Worm (Caenorhabditis elegans) whole organism, mixed stage, embryonic: ENCODE data around the gene ttm-1.
A peak's percentile ranks its signal among the peaks of the same experiment; 100 is the strongest.

Source experiments
- M03D4.4 ChIP-seq: sonication (generic microtip); optimal IDR thresholded peaks from 2 replicates; lab custom pipeline; 2017; ENCODE audit warnings: mild to moderate bottlenecking, missing genetic modification characterization, missing compliant biosample characterization
- bed-3 ChIP-seq: fragments of 200-800 bp; sonication (Bioruptor generic); optimal IDR thresholded peaks from 3 replicates; lab custom pipeline; 2018; ENCODE audit warnings: mild to moderate bottlenecking, missing genetic modification characterization, moderate library complexity, missing compliant biosample characterization
- blmp-1 ChIP-seq: fragments of 150-350 bp; optimal IDR thresholded peaks from 2 replicates; lab custom pipeline; 2014; ENCODE audit warnings: missing biosample characterization, missing genetic modification characterization
- ceh-39 ChIP-seq: fragments of 150-350 bp; optimal IDR thresholded peaks from 2 replicates; lab custom pipeline; 2014; ENCODE audit warnings: missing biosample characterization, missing genetic modification characterization
- ceh-43 ChIP-seq: fragments of 200-800 bp; sonication (Bioruptor generic); optimal IDR thresholded peaks from 2 replicates; lab custom pipeline; 2018; ENCODE audit warnings: mild to moderate bottlenecking, missing genetic modification characterization, moderate library complexity, missing compliant biosample characterization
- ceh-83 ChIP-seq: fragments of 200-800 bp; sonication (Bioruptor generic); optimal IDR thresholded peaks from 2 replicates; lab custom pipeline; 2018; ENCODE audit warnings: mild to moderate bottlenecking, missing genetic modification characterization, missing compliant biosample characterization
- ces-1 ChIP-seq: fragments of 150-350 bp; optimal IDR thresholded peaks from 2 replicates; lab custom pipeline; 2014; ENCODE audit warnings: missing biosample characterization, missing genetic modification reagents, missing genetic modification characterization
- cnd-1 ChIP-seq: fragments of 200-800 bp; sonication (Bioruptor generic); optimal IDR thresholded peaks from 2 replicates; lab custom pipeline; 2018; ENCODE audit warnings: mild to moderate bottlenecking, missing genetic modification characterization, missing compliant biosample characterization
- drap-1 ChIP-seq: fragments of 200-800 bp; sonication (Bioruptor generic); optimal IDR thresholded peaks from 3 replicates; lab custom pipeline; 2018; ENCODE audit warnings: mild to moderate bottlenecking, missing genetic modification characterization, missing compliant biosample characterization
- elt-1 ChIP-seq: sonication (generic microtip); optimal IDR thresholded peaks from 2 replicates; lab custom pipeline; 2017; ENCODE audit warnings: missing genetic modification characterization, mild to moderate bottlenecking, missing compliant biosample characterization, antibody characterized with exemption, moderate library complexity, borderline replicate concordance; ENCODE audit not compliant: insufficient read depth
- elt-3 ChIP-seq: fragments of 150-350 bp; optimal IDR thresholded peaks from 2 replicates; lab custom pipeline; 2014; ENCODE audit warnings: missing biosample characterization, missing genetic modification characterization
- flh-1 ChIP-seq: fragments of 200-800 bp; sonication (Bioruptor generic); optimal IDR thresholded peaks from 2 replicates; lab custom pipeline; 2018; ENCODE audit warnings: mild to moderate bottlenecking, missing genetic modification characterization, moderate library complexity, missing compliant biosample characterization
- ham-2 ChIP-seq: fragments of 200-800 bp; sonication (Bioruptor generic); optimal IDR thresholded peaks from 2 replicates; lab custom pipeline; 2018; ENCODE audit warnings: mild to moderate bottlenecking, missing genetic modification characterization, missing compliant biosample characterization
- hlh-1 ChIP-seq: fragments of 150-350 bp; optimal IDR thresholded peaks from 2 replicates; lab custom pipeline; 2014; ENCODE audit warnings: missing biosample characterization, missing genetic modification reagents, missing genetic modification characterization
- lin-13 ChIP-seq: fragments of 150-350 bp; optimal IDR thresholded peaks from 2 replicates; lab custom pipeline; 2014; ENCODE audit warnings: missing biosample characterization, missing genetic modification characterization
- lin-32 ChIP-seq: fragments of 200-800 bp; sonication (Bioruptor generic); optimal IDR thresholded peaks from 2 replicates; lab custom pipeline; 2018; ENCODE audit warnings: mild to moderate bottlenecking, missing genetic modification characterization, missing compliant biosample characterization
- lsy-2 ChIP-seq: fragments of 150-350 bp; optimal IDR thresholded peaks from 2 replicates; lab custom pipeline; 2014; ENCODE audit warnings: missing biosample characterization, missing genetic modification characterization
- mab-5 ChIP-seq: fragments of 150-350 bp; optimal IDR thresholded peaks from 2 replicates; lab custom pipeline; 2014; ENCODE audit warnings: missing biosample characterization, missing genetic modification characterization
- mep-1 ChIP-seq: fragments of 150-350 bp; optimal IDR thresholded peaks from 2 replicates; lab custom pipeline; 2017; ENCODE audit warnings: missing biosample characterization, missing genetic modification reagents, missing genetic modification characterization, inconsistent platforms
- mls-2 ChIP-seq: sonication (generic microtip); optimal IDR thresholded peaks from 2 replicates; lab custom pipeline; 2016; ENCODE audit warnings: mild to moderate bottlenecking, missing genetic modification characterization, moderate library complexity, missing compliant biosample characterization
- nhr-12 ChIP-seq: fragments of 150-350 bp; optimal IDR thresholded peaks from 2 replicates; lab custom pipeline; 2014; ENCODE audit warnings: missing biosample characterization, missing genetic modification characterization
- nhr-2 ChIP-seq: fragments of 150-350 bp; optimal IDR thresholded peaks from 2 replicates; lab custom pipeline; 2014; ENCODE audit warnings: missing biosample characterization, missing genetic modification characterization
- nhr-237 ChIP-seq: fragments of 150-350 bp; optimal IDR thresholded peaks from 2 replicates; lab custom pipeline; 2014; ENCODE audit warnings: missing biosample characterization, missing genetic modification characterization
- nhr-28 ChIP-seq: fragments of 150-350 bp; optimal IDR thresholded peaks from 2 replicates; lab custom pipeline; 2014; ENCODE audit warnings: missing biosample characterization, missing genetic modification characterization
- nhr-76 ChIP-seq: sonication (generic microtip); optimal IDR thresholded peaks from 2 replicates; lab custom pipeline; 2017; ENCODE audit warnings: missing biosample characterization, missing genetic modification characterization
- pha-4 ChIP-seq: fragments of 150-350 bp; optimal IDR thresholded peaks from 2 replicates; lab custom pipeline; 2018; ENCODE audit warnings: missing biosample characterization, missing genetic modification reagents, missing genetic modification characterization
- sem-2 ChIP-seq: fragments of 200-800 bp; sonication (Bioruptor generic); optimal IDR thresholded peaks from 2 replicates; lab custom pipeline; 2018; ENCODE audit warnings: mild to moderate bottlenecking, missing genetic modification characterization, missing compliant biosample characterization
- snpc-4 ChIP-seq: fragments of 150-350 bp; optimal IDR thresholded peaks from 2 replicates; lab custom pipeline; 2014; ENCODE audit warnings: missing biosample characterization, missing genetic modification characterization
- sptf-1 ChIP-seq: sonication (generic microtip); optimal IDR thresholded peaks from 2 replicates; lab custom pipeline; 2017; ENCODE audit warnings: mild to moderate bottlenecking, missing genetic modification characterization, moderate library complexity, missing compliant biosample characterization
- tbx-8 ChIP-seq: fragments of 200-800 bp; sonication (Bioruptor generic); optimal IDR thresholded peaks from 2 replicates; lab custom pipeline; 2018; ENCODE audit warnings: mild to moderate bottlenecking, missing genetic modification characterization, moderate library complexity, missing compliant biosample characterization
- unc-120 ChIP-seq: sonication (generic microtip); optimal IDR thresholded peaks from 2 replicates; lab custom pipeline; 2017; ENCODE audit warnings: missing genetic modification characterization, missing compliant biosample characterization; ENCODE audit not compliant: poor library complexity, severe bottlenecking
- unc-39 ChIP-seq: fragments of 150-350 bp; optimal IDR thresholded peaks from 2 replicates; lab custom pipeline; 2014; ENCODE audit warnings: missing biosample characterization, missing genetic modification characterization
- unc-62 ChIP-seq: fragments of 150-350 bp; optimal IDR thresholded peaks from 2 replicates; lab custom pipeline; 2014; ENCODE audit warnings: missing biosample characterization, missing genetic modification reagents, missing genetic modification characterization
- zip-8 ChIP-seq: fragments of 150-350 bp; optimal IDR thresholded peaks from 2 replicates; lab custom pipeline; 2014; ENCODE audit warnings: missing biosample characterization, missing genetic modification characterization
- ztf-11 ChIP-seq: fragments of 150-350 bp; optimal IDR thresholded peaks from 2 replicates; lab custom pipeline; 2014; ENCODE audit warnings: missing biosample characterization, missing genetic modification characterization

ttm-1 gene

DNA sequence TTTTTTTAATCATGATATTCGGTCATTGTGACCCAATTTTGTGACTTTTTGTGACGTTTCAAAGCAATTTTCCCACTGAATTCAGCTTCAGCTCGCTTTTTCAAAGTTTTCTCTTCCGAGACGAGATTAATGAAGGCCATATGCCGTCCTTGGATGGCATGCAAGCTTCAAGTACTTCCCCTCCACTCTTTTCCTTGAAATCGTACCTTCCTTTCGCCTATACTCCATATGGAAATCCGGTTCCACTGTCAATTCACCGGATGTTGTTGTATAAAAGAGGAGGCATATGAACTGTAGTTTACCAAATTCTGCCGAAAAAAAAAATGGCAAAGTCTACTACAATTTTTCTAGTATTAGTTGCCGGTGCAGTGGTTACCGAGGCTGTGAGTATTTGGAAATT lies 14.0 kb upstream of the ttm-1 start, which contains the start of gene ZK1010.4:
TSS of gene ZK1010.4 (plus strand) at position 301 of the 400 bp plus-strand sequence.
- no peak for TF ChIP-seq ham-2 (GFP tag; lab: Kevin White, UChicago)
- TF ChIP-seq elt-1 (tag; lab: Kevin White, UChicago) = no peak
- no peak for TF ChIP-seq mls-2 (tag; lab: Kevin White, UChicago)
- TF ChIP-seq drap-1 (GFP tag; lab: Kevin White, UChicago) = no peak
- no peak for TF ChIP-seq unc-62 (GFP tag; lab: Kevin White, UChicago)
- TF ChIP-seq flh-1 (GFP tag; lab: Kevin White, UChicago) = no peak
- no peak for TF ChIP-seq cnd-1
- no peak for TF ChIP-seq tbx-8 (GFP tag; lab: Kevin White, UChicago)
- no peak for TF ChIP-seq mab-5 (tag; lab: Kevin White, UChicago)
- no peak for TF ChIP-seq ceh-43 (GFP tag; lab: Kevin White, UChicago)
- no peak for TF ChIP-seq mep-1 (tag; lab: Kevin White, UChicago)
- TF ChIP-seq lin-13 (tag; lab: Kevin White, UChicago) = no peak
- TF ChIP-seq hlh-1 (tag; lab: Kevin White, UChicago) = no peak

DNA sequence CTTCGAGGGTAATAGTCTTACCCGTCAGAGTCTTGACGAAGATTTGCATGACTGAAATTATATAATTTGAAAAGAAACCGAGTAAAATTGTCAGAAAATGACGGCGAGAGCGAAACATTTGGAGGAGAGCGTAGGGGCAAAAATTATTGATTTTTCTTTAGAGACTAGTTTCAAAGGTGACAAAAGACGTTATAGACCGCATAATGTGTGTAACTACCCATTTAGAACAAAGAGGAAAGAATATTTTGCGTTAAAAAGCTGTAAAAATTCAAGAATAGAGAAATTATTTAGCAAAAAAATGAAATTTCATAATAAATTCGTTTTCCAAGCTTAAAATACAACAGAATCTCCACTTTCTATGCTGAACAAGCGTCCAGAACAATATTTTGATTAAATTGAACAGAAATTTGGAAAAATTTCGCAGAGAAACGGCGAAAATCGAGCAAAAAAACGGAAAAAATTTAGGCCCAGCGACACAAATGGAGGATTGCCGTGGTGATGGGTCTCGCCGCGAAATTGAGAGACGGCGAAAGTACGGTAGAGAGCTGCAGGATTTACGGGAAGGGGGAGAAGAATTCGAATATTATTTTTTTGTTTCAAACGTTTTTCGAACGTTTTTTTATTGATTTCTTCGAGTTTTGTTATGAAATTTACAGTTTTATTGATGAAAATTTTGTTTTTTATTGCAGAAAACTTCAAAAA lies 11.8 kb upstream of the ttm-1 start, which contains the start of the genes ubq-2 and frg-1:
TSS of gene ubq-2 (minus strand) at position 51 of the 702 bp plus-strand sequence.
TSS of gene frg-1 (plus strand) at position 690 of the 702 bp plus-strand sequence.
- TF ChIP-seq unc-62 (GFP tag; lab: Kevin White, UChicago) (no peak), ceh-83 (GFP tag; lab: Kevin White, UChicago) (no peak), unc-120 (tag; lab: Kevin White, UChicago) (peak; percentile 12), flh-1 (GFP tag; lab: Kevin White, UChicago) (no peak), lsy-2 (tag; lab: Kevin White, UChicago) (peak; percentile 98), mep-1 (tag; lab: Kevin White, UChicago) (peak; percentile 19), nhr-76 (no peak), mab-5 (tag; lab: Kevin White, UChicago) (no peak), pha-4 (tag; lab: Kevin White, UChicago) (peak; percentile 60), ceh-43 (GFP tag; lab: Kevin White, UChicago) (no peak), snpc-4 (tag; lab: Kevin White, UChicago) (no peak), elt-3 (tag; lab: Kevin White, UChicago) (no peak), mls-2 (tag; lab: Kevin White, UChicago) (peak; percentile 10), elt-1 (tag; lab: Kevin White, UChicago) (no peak), unc-39 (tag; lab: Kevin White, UChicago) (no peak), lin-13 (tag; lab: Kevin White, UChicago) (peak; percentile 76), M03D4.4 (tag; lab: Kevin White, UChicago) (no peak), nhr-12 (tag; lab: Kevin White, UChicago) (no peak), nhr-237 (tag; lab: Kevin White, UChicago) (peak; percentile 71), ham-2 (GFP tag; lab: Kevin White, UChicago) (no peak), bed-3 (no peak), sptf-1 (tag; lab: Kevin White, UChicago) (no peak), sem-2 (GFP tag; lab: Kevin White, UChicago) (no peak), ztf-11 (tag; lab: Kevin White, UChicago) (no peak), tbx-8 (GFP tag; lab: Kevin White, UChicago) (no peak), zip-8 (tag; lab: Kevin White, UChicago) (no peak), blmp-1 (tag; lab: Kevin White, UChicago) (no peak), nhr-28 (no peak), drap-1 (GFP tag; lab: Kevin White, UChicago) (no peak), ceh-39 (tag; lab: Kevin White, UChicago) (no peak), hlh-1 (tag; lab: Kevin White, UChicago) (peak; percentile 11), nhr-2 (tag; lab: Kevin White, UChicago) (no peak), ces-1 (GFP tag; lab: Kevin White, UChicago) (peak; percentile 10), lin-32 (GFP tag; lab: Kevin White, UChicago) (no peak), cnd-1 (no peak)
